Worm (Caenorhabditis elegans): Measurements from ENCODE around the gene ZK1320.5.

ZK1320.5 gene

ce11 chrII:9695942-9696341 is 30.5 kb upstream of the ZK1320.5 start:
- TF ChIP-seq flt-1 (GFP tag; IDR thresholded peaks at IDR 0.05), result no peak
- no peak for TF ChIP-seq sea-1 (GFP tag; conservative IDR thresholded peaks at IDR 0.05)
- no peak for TF ChIP-seq pes-1 (GFP tag; IDR thresholded peaks at IDR 0.05)
- no peak for TF ChIP-seq ceh-36 (tag; optimal IDR thresholded peaks at IDR 0.05)
- TF ChIP-seq aly-1 (tag; optimal IDR thresholded peaks at IDR 0.05), result no peak
- TF ChIP-seq ama-1 (optimal IDR thresholded peaks at IDR 0.05), result no peak
- no peak for TF ChIP-seq ceh-13 (GFP tag; optimal IDR thresholded peaks at IDR 0.05)
- no peak for TF ChIP-seq F13C5.2 (tag; optimal IDR thresholded peaks at IDR 0.05)
- no peak for TF ChIP-seq scrt-1 (GFP tag; IDR thresholded peaks at IDR 0.05)
- TF ChIP-seq tra-4 (tag; optimal IDR thresholded peaks at IDR 0.05), result no peak
- TF ChIP-seq B0310.2 (tag; optimal IDR thresholded peaks at IDR 0.05), result no peak
- no peak for TF ChIP-seq hmg-4 (GFP tag; optimal IDR thresholded peaks at IDR 0.05)

ce11 chrII:9691839-9692238 is 26.4 kb upstream of the ZK1320.5 start, which contains the start of gene nlp-11:
TSS of gene nlp-11 (minus strand) at chrII:9691939.
- TF ChIP-seq ets-7 (tag; optimal IDR thresholded peaks at IDR 0.05) (no peak), tbx-11 (GFP tag; IDR thresholded peaks at IDR 0.05) (no peak), hmg-4 (GFP tag; optimal IDR thresholded peaks at IDR 0.05) (no peak), F13C5.2 (tag; optimal IDR thresholded peaks at IDR 0.05) (no peak), ceh-36 (tag; optimal IDR thresholded peaks at IDR 0.05) (no peak), ama-1 (optimal IDR thresholded peaks at IDR 0.05) (no peak), flt-1 (GFP tag; IDR thresholded peaks at IDR 0.05) (no peak), tbx-37 (GFP tag; conservative IDR thresholded peaks at IDR 0.05) (no peak), tra-4 (tag; optimal IDR thresholded peaks at IDR 0.05) (no peak), hnd-1 (tag; optimal IDR thresholded peaks at IDR 0.05) (no peak), ceh-13 (GFP tag; optimal IDR thresholded peaks at IDR 0.05) (no peak), scrt-1 (GFP tag; IDR thresholded peaks at IDR 0.05) (no peak), aly-1 (tag; optimal IDR thresholded peaks at IDR 0.05) (no peak), B0310.2 (tag; optimal IDR thresholded peaks at IDR 0.05) (no peak), sea-1 (GFP tag; conservative IDR thresholded peaks at IDR 0.05) (no peak), pes-1 (GFP tag; IDR thresholded peaks at IDR 0.05) (no peak), hmbx-1 (tag; optimal IDR thresholded peaks at IDR 0.05) (no peak)

ce11 chrII:9690067-9690632 is 24.7 kb upstream of the ZK1320.5 start:
- TF ChIP-seq sea-1 (GFP tag; conservative IDR thresholded peaks at IDR 0.05), result no peak
- TF ChIP-seq ama-1 (optimal IDR thresholded peaks at IDR 0.05), result no peak
- no peak for TF ChIP-seq tbx-11 (GFP tag; IDR thresholded peaks at IDR 0.05)
- no peak for TF ChIP-seq flt-1 (GFP tag; IDR thresholded peaks at IDR 0.05)
- no peak for TF ChIP-seq hmg-4 (GFP tag; optimal IDR thresholded peaks at IDR 0.05)
- TF ChIP-seq B0310.2 (tag; optimal IDR thresholded peaks at IDR 0.05), result no peak
- no peak for TF ChIP-seq hmbx-1 (tag; optimal IDR thresholded peaks at IDR 0.05)
- TF ChIP-seq tra-4 (tag; optimal IDR thresholded peaks at IDR 0.05), result no peak

- TF ChIP-seq hmbx-1 (tag; optimal IDR thresholded peaks at IDR 0.05) (no peak), sea-1 (GFP tag; conservative IDR thresholded peaks at IDR 0.05) (no peak), ets-7 (tag; optimal IDR thresholded peaks at IDR 0.05) (no peak), hnd-1 (tag; optimal IDR thresholded peaks at IDR 0.05) (no peak)
Observed at ce11 chrII:9686663-9687193, 21.3 kb upstream of the ZK1320.5 start, which contains the start of gene ZK1320.9. TSS of gene ZK1320.9 (minus strand) at chrII:9686713.

ce11 chrII:9684175-9684574 is 18.7 kb upstream of the ZK1320.5 start:
- TF ChIP-seq sea-1 (GFP tag; conservative IDR thresholded peaks at IDR 0.05) (no peak), pes-1 (GFP tag; IDR thresholded peaks at IDR 0.05) (no peak), tra-4 (tag; optimal IDR thresholded peaks at IDR 0.05) (no peak), F13C5.2 (tag; optimal IDR thresholded peaks at IDR 0.05) (no peak), hnd-1 (tag; optimal IDR thresholded peaks at IDR 0.05) (no peak), ets-7 (tag; optimal IDR thresholded peaks at IDR 0.05) (no peak), hmbx-1 (tag; optimal IDR thresholded peaks at IDR 0.05) (no peak), scrt-1 (GFP tag; IDR thresholded peaks at IDR 0.05) (no peak), ama-1 (optimal IDR thresholded peaks at IDR 0.05) (no peak), aly-1 (tag; optimal IDR thresholded peaks at IDR 0.05) (no peak), ceh-36 (tag; optimal IDR thresholded peaks at IDR 0.05) (no peak), tbx-11 (GFP tag; IDR thresholded peaks at IDR 0.05) (no peak), ceh-13 (GFP tag; optimal IDR thresholded peaks at IDR 0.05) (no peak), flt-1 (GFP tag; IDR thresholded peaks at IDR 0.05) (no peak), B0310.2 (tag; optimal IDR thresholded peaks at IDR 0.05) (no peak)

ce11 chrII:9682044-9682443 is 16.6 kb upstream of the ZK1320.5 start:
- TF ChIP-seq ets-7 (tag; optimal IDR thresholded peaks at IDR 0.05), result no peak
- no peak for TF ChIP-seq pes-1 (GFP tag; IDR thresholded peaks at IDR 0.05)

- no peak for TF ChIP-seq ets-7 (tag; optimal IDR thresholded peaks at IDR 0.05)
- TF ChIP-seq flt-1 (GFP tag; IDR thresholded peaks at IDR 0.05), result no peak
- TF ChIP-seq tra-4 (tag; optimal IDR thresholded peaks at IDR 0.05), result no peak
- no peak for TF ChIP-seq scrt-1 (GFP tag; IDR thresholded peaks at IDR 0.05)
- TF ChIP-seq pes-1 (GFP tag; IDR thresholded peaks at IDR 0.05), result no peak
- no peak for TF ChIP-seq ceh-36 (tag; optimal IDR thresholded peaks at IDR 0.05)
- TF ChIP-seq B0310.2 (tag; optimal IDR thresholded peaks at IDR 0.05), result no peak
- no peak for TF ChIP-seq ama-1 (optimal IDR thresholded peaks at IDR 0.05)
- no peak for TF ChIP-seq tbx-11 (GFP tag; IDR thresholded peaks at IDR 0.05)
- TF ChIP-seq hmg-4 (GFP tag; optimal IDR thresholded peaks at IDR 0.05), result no peak
- no peak for TF ChIP-seq hmbx-1 (tag; optimal IDR thresholded peaks at IDR 0.05)
- TF ChIP-seq ceh-13 (GFP tag; optimal IDR thresholded peaks at IDR 0.05), result no peak
- TF ChIP-seq tbx-37 (GFP tag; conservative IDR thresholded peaks at IDR 0.05), result no peak
- no peak for TF ChIP-seq sea-1 (GFP tag; conservative IDR thresholded peaks at IDR 0.05)
- no peak for TF ChIP-seq F13C5.2 (tag; optimal IDR thresholded peaks at IDR 0.05)
- TF ChIP-seq hnd-1 (tag; optimal IDR thresholded peaks at IDR 0.05), result no peak
Observed at ce11 chrII:9680493-9680892, 15.0 kb upstream of the ZK1320.5 start, which contains the start of gene ZK1320.13. TSS of gene ZK1320.13 (plus strand) at chrII:9680793.

Measured in whole organism, early embryonic.